Worm (Caenorhabditis elegans) whole organism, early embryonic: Measurements from ENCODE around the gene Y38C1AA.19.

Source experiments
- B0310.2 ChIP-seq: sonication (generic microtip); optimal IDR thresholded peaks from 2 replicates; lab custom pipeline; 2016; ENCODE audit warnings: mild to moderate bottlenecking, missing genetic modification characterization, missing compliant biosample characterization
- F13C5.2 ChIP-seq: sonication (generic microtip); optimal IDR thresholded peaks from 2 replicates; lab custom pipeline; 2017; ENCODE audit warnings: mild to moderate bottlenecking, missing genetic modification characterization, inconsistent platforms, missing compliant biosample characterization
- aly-1 ChIP-seq: sonication (generic microtip); optimal IDR thresholded peaks from 2 replicates; lab custom pipeline; 2016; ENCODE audit warnings: missing genetic modification characterization, missing compliant biosample characterization
- ama-1 ChIP-seq: fragments of 150-350 bp; optimal IDR thresholded peaks from 2 replicates; lab custom pipeline; 2014
- ceh-13 ChIP-seq: fragments of 200-800 bp; sonication (Bioruptor generic); optimal IDR thresholded peaks from 2 replicates; lab custom pipeline; 2018; ENCODE audit warnings: mild to moderate bottlenecking, missing genetic modification characterization, missing compliant biosample characterization
- ceh-36 ChIP-seq: sonication (generic microtip); optimal IDR thresholded peaks from 2 replicates; lab custom pipeline; 2016; ENCODE audit warnings: missing genetic modification characterization, inconsistent platforms, missing compliant biosample characterization
- ets-7 ChIP-seq: sonication (generic microtip); optimal IDR thresholded peaks from 2 replicates; lab custom pipeline; 2016; ENCODE audit warnings: missing genotype, missing genetic modification characterization, missing compliant biosample characterization
- hmbx-1 ChIP-seq: sonication (generic microtip); optimal IDR thresholded peaks from 2 replicates; lab custom pipeline; 2016; ENCODE audit warnings: mild to moderate bottlenecking, missing genetic modification characterization, missing compliant biosample characterization
- hnd-1 ChIP-seq: sonication (generic microtip); optimal IDR thresholded peaks from 2 replicates; lab custom pipeline; 2016; ENCODE audit warnings: missing genetic modification characterization, missing compliant biosample characterization
- pes-1 ChIP-seq: fragments of 200-800 bp; sonication (Bioruptor generic); IDR thresholded peaks from 2 replicates; pipeline ENCODE4 v1.3.6; 2022; ENCODE audit warnings: missing genetic modification reagents, missing genetic modification characterization, missing compliant biosample characterization
- scrt-1 ChIP-seq: fragments of 200-800 bp; sonication (Bioruptor generic); IDR thresholded peaks from 2 replicates; pipeline ENCODE4 v1.3.6; 2022; ENCODE audit warnings: missing genetic modification characterization, missing compliant biosample characterization

Y38C1AA.19 gene

DNA sequence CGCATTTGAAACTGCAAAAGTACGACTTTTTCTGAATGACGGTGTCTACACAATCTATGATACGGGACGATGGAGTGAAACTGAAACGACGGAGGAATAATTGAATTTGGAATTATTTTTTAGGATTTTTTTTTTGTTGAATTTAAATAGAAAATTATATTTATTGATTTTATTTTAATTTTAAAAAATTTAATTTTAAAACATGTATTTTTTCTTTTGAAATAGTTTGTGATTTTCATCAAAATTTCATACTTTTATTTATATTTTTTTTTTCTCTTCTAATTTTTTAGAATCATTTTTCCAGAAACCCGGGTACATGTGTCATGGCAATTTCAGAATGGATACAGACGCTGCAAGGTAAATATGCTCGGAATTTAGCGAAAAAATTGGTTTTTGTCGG, 47.9 kb downstream of the Y38C1AA.19 start, which contains the start of gene Y38C1AA.1:
Gene Y38C1AA.1, plus strand, starts transcription at position 301 of the 400 bp plus-strand sequence.
- TF ChIP-seq aly-1 (tag; lab: Kevin White, UChicago), result no peak
- no peak for TF ChIP-seq pes-1
- no peak for TF ChIP-seq ama-1 (lab: Kevin White, UChicago)
- no peak for TF ChIP-seq ets-7
- no peak for TF ChIP-seq B0310.2
- TF ChIP-seq scrt-1, result no peak
- TF ChIP-seq hnd-1 (tag; lab: Kevin White, UChicago), result no peak
- no peak for TF ChIP-seq ceh-36
- no peak for TF ChIP-seq F13C5.2
- no peak for TF ChIP-seq ceh-13

DNA sequence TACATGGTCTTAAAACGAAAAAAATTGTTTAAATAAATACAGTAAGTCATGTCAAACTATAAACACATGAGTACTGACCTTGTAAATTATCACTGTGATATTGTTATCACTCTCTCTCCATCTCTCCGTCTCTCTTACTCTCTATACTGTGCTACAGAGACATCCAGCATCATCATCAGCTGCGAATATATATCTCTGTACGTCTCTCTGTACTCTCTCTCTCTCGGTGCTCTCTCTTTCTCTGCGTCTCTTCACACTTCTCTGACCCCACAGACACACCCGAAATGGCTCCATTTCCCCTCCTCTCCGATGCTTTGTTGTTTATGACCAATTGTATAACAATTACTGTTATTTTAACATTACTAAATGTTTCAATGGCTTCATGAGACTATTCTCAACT, 50.6 kb downstream of the Y38C1AA.19 start:
- no peak for TF ChIP-seq hmbx-1 (tag; lab: Kevin White, UChicago)
